Worm (Caenorhabditis elegans) whole organism, young adult: ENCODE measurements around the gene flh-2.
"Not testable (repeated sequence)": the region's sequence is repeated elsewhere in the genome, so short reads cannot be mapped to it uniquely, and the experiment has no call there.

Source experiments
- F52B5.7 ChIP-seq: sonication (generic microtip); optimal IDR thresholded peaks from 2 replicates; lab custom pipeline; 2016; ENCODE audit warnings: mild to moderate bottlenecking, missing genetic modification characterization, missing compliant biosample characterization
- F57A8.1 ChIP-seq: fragments of 200-800 bp; sonication (Bioruptor generic); optimal IDR thresholded peaks from 2 replicates; lab custom pipeline; 2018; ENCODE audit warnings: mild to moderate bottlenecking, missing genetic modification characterization, moderate library complexity, missing compliant biosample characterization
- pbrm-1 ChIP-seq: fragments of 200-800 bp; sonication (Bioruptor generic); IDR thresholded peaks from 2 replicates; pipeline ENCODE4 v1.3.6; 2022; ENCODE audit warnings: missing genetic modification reagents, missing genetic modification characterization, missing compliant biosample characterization

DNA sequence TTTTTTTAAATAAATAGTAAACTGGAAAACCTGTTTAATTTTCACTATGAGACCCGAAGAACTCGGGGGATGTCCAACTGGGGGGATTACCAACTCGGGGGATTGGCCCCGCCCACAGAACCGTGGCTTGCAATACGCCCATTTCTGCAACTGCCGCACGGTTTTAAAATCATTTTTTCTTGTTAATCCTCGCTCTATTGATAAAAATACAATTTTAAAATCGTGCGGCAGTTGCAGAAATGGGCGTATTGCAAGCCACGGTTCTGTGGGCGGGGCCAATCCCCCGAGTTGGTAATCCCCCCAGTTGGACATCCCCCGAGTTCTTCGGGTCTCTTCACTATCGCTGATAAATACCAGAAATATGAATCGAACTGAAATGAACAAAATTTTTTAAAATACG, 29.9 kb upstream of the flh-2 start, which contains the start of gene mmab-1:
- TF ChIP-seq F52B5.7 (tag; lab: Kevin White, UChicago); F57A8.1 (GFP tag; lab: Kevin White, UChicago): not testable (repeated sequence)
- peak; percentile 55; the same call in 1 of the 2 replicates for TF ChIP-seq pbrm-1
